Worm (Caenorhabditis elegans) whole organism, L2 larva: ENCODE data around the gene pak-1.
A peak's percentile ranks its signal among the peaks of the same experiment; 100 is the strongest.

Experiments
- C34F6.9 ChIP-seq: fragments of 150-350 bp; optimal IDR thresholded peaks from 2 replicates; lab custom pipeline; 2014; ENCODE audit warnings: missing biosample characterization, missing genetic modification characterization
- F13H6.1 ChIP-seq: sonication (generic microtip); optimal IDR thresholded peaks from 2 replicates; lab custom pipeline; 2016; ENCODE audit warnings: missing genetic modification characterization, missing compliant biosample characterization
- R02D3.7 ChIP-seq: fragments of 150-350 bp; optimal IDR thresholded peaks from 2 replicates; lab custom pipeline; 2014; ENCODE audit warnings: missing biosample characterization, missing genetic modification characterization
- ZK546.5 ChIP-seq: sonication (generic microtip); optimal IDR thresholded peaks from 2 replicates; lab custom pipeline; 2017; ENCODE audit warnings: missing biosample characterization, missing genetic modification characterization
- alr-1 ChIP-seq: fragments of 150-350 bp; optimal IDR thresholded peaks from 2 replicates; lab custom pipeline; 2014; ENCODE audit warnings: missing biosample characterization, missing genetic modification characterization
- aly-2 ChIP-seq: fragments of 150-350 bp; optimal IDR thresholded peaks from 2 replicates; lab custom pipeline; 2014; ENCODE audit warnings: missing biosample characterization, missing genetic modification characterization
- ama-1 ChIP-seq: fragments of 150-350 bp; optimal IDR thresholded peaks from 2 replicates; lab custom pipeline; 2018; ENCODE audit warnings: inconsistent platforms
- blmp-1 ChIP-seq: sonication (generic microtip); optimal IDR thresholded peaks from 2 replicates; lab custom pipeline; 2017; ENCODE audit warnings: missing genetic modification characterization, mild to moderate bottlenecking, missing compliant biosample characterization, antibody characterized with exemption, moderate library complexity; ENCODE audit not compliant: insufficient read depth
- ceh-16 ChIP-seq: fragments of 150-350 bp; optimal IDR thresholded peaks from 2 replicates; lab custom pipeline; 2014; ENCODE audit warnings: missing biosample characterization, missing genetic modification characterization
- crh-2 ChIP-seq: sonication (generic microtip); optimal IDR thresholded peaks from 2 replicates; lab custom pipeline; 2017; ENCODE audit warnings: missing biosample characterization, missing genetic modification characterization
- egl-27 ChIP-seq: sonication (generic microtip); optimal IDR thresholded peaks from 3 replicates; lab custom pipeline; 2017; ENCODE audit warnings: missing biosample characterization, missing genetic modification reagents, missing genetic modification characterization
- elt-1 ChIP-seq: fragments of 150-350 bp; optimal IDR thresholded peaks from 2 replicates; lab custom pipeline; 2014; ENCODE audit warnings: missing biosample characterization, missing genetic modification characterization
- fos-1 ChIP-seq: fragments of 150-350 bp; optimal IDR thresholded peaks from 2 replicates; lab custom pipeline; 2014; ENCODE audit warnings: missing biosample characterization, missing genetic modification characterization
- lin-11 ChIP-seq: fragments of 150-350 bp; sonication (generic microtip); optimal IDR thresholded peaks from 2 replicates; lab custom pipeline; 2014; ENCODE audit warnings: missing biosample characterization, missing genetic modification characterization, inconsistent platforms, mixed read lengths
- lin-13 ChIP-seq: fragments of 150-350 bp; optimal IDR thresholded peaks from 2 replicates; lab custom pipeline; 2014; ENCODE audit warnings: missing biosample characterization, missing genetic modification reagents, missing genetic modification characterization
- lsy-2 ChIP-seq, 2 experiments: fragments of 150-350 bp in 1 of 2; sonication (generic microtip) in 1 of 2; optimal IDR thresholded peaks; 2 replicates each; lab custom pipeline; 2014 to 2017; ENCODE audit warnings: missing biosample characterization in 2 of 2, missing genetic modification characterization in 2 of 2
- mab-5 ChIP-seq: fragments of 150-350 bp; optimal IDR thresholded peaks from 2 replicates; lab custom pipeline; 2014; ENCODE audit warnings: missing biosample characterization, missing genetic modification characterization
- mbf-1 ChIP-seq: sonication (generic microtip); optimal IDR thresholded peaks from 2 replicates; lab custom pipeline; 2017; ENCODE audit warnings: missing biosample characterization, missing genetic modification characterization
- mdl-1 ChIP-seq, 2 experiments: fragments of 150-350 bp in 1 of 2; sonication (generic microtip) in 1 of 2; optimal IDR thresholded peaks; 2 replicates each; lab custom pipeline; 2017; ENCODE audit warnings: missing biosample characterization in 2 of 2, missing genetic modification characterization in 2 of 2
- nhr-10 ChIP-seq: sonication (generic microtip); optimal IDR thresholded peaks from 2 replicates; lab custom pipeline; 2017; ENCODE audit warnings: missing biosample characterization, missing genetic modification characterization
- nhr-11 ChIP-seq: fragments of 150-350 bp; optimal IDR thresholded peaks from 2 replicates; lab custom pipeline; 2014; ENCODE audit warnings: missing biosample characterization, missing genetic modification characterization
- nhr-12 ChIP-seq: fragments of 150-350 bp; optimal IDR thresholded peaks from 2 replicates; lab custom pipeline; 2014; ENCODE audit warnings: missing biosample characterization, missing genetic modification characterization
- nhr-129 ChIP-seq: fragments of 150-350 bp; optimal IDR thresholded peaks from 2 replicates; lab custom pipeline; 2014; ENCODE audit warnings: missing biosample characterization, missing genetic modification characterization
- nhr-21 ChIP-seq: fragments of 150-350 bp; optimal IDR thresholded peaks from 2 replicates; lab custom pipeline; 2014; ENCODE audit warnings: missing biosample characterization, missing genetic modification characterization
- nhr-237 ChIP-seq: fragments of 150-350 bp; optimal IDR thresholded peaks from 2 replicates; lab custom pipeline; 2014; ENCODE audit warnings: missing biosample characterization, missing genetic modification characterization
- nhr-25 ChIP-seq: fragments of 150-350 bp; sonication (generic microtip); optimal IDR thresholded peaks from 3 replicates; lab custom pipeline; 2014; ENCODE audit warnings: missing biosample characterization, missing genetic modification characterization
- nhr-6 ChIP-seq: fragments of 150-350 bp; optimal IDR thresholded peaks from 2 replicates; lab custom pipeline; 2014; ENCODE audit warnings: missing biosample characterization, missing genetic modification characterization
- peb-1 ChIP-seq: fragments of 150-350 bp; optimal IDR thresholded peaks from 2 replicates; lab custom pipeline; 2014; ENCODE audit warnings: missing biosample characterization, missing genetic modification characterization
- sem-4 ChIP-seq: fragments of 150-350 bp; optimal IDR thresholded peaks from 2 replicates; lab custom pipeline; 2014; ENCODE audit warnings: missing biosample characterization, missing genetic modification reagents, missing genetic modification characterization
- skn-1 ChIP-seq: sonication (generic microtip); optimal IDR thresholded peaks from 2 replicates; lab custom pipeline; 2017; ENCODE audit warnings: missing biosample characterization, missing genetic modification characterization
- sma-3 ChIP-seq: sonication (generic microtip); optimal IDR thresholded peaks from 2 replicates; lab custom pipeline; 2016; ENCODE audit warnings: missing genetic modification reagents, missing genetic modification characterization, missing compliant biosample characterization
- sma-9 ChIP-seq, 2 experiments: fragments of 150-350 bp in 1 of 2; sonication (generic microtip) in 1 of 2; optimal IDR thresholded peaks; 2 replicates each; lab custom pipeline; 2014 to 2016; ENCODE audit warnings: missing genetic modification characterization in 2 of 2, mild to moderate bottlenecking in 1 of 2, missing biosample characterization in 1 of 2, missing compliant biosample characterization in 1 of 2, missing genetic modification reagents in 1 of 2, moderate library complexity in 1 of 2
- snpc-4 ChIP-seq: fragments of 150-350 bp; optimal IDR thresholded peaks from 2 replicates; lab custom pipeline; 2014; ENCODE audit warnings: missing biosample characterization, missing genetic modification characterization
- unc-39 ChIP-seq: fragments of 150-350 bp; optimal IDR thresholded peaks from 2 replicates; lab custom pipeline; 2014; ENCODE audit warnings: missing biosample characterization, missing genetic modification characterization
- unc-55 ChIP-seq: fragments of 150-350 bp; sonication (generic microtip); optimal IDR thresholded peaks from 3 replicates; lab custom pipeline; 2014; ENCODE audit warnings: missing biosample characterization, missing genetic modification reagents, missing genetic modification characterization
- unc-62 ChIP-seq: fragments of 150-350 bp; optimal IDR thresholded peaks from 2 replicates; lab custom pipeline; 2014; ENCODE audit warnings: missing biosample characterization, missing genetic modification reagents, missing genetic modification characterization
- zag-1 ChIP-seq: fragments of 150-350 bp; optimal IDR thresholded peaks from 2 replicates; lab custom pipeline; 2014; ENCODE audit warnings: missing biosample characterization, missing genetic modification characterization
- ztf-1 ChIP-seq: fragments of 200-800 bp; sonication (Bioruptor generic); conservative IDR thresholded peaks from 2 replicates; pipeline ENCODE4 v1.3.6; 2022; ENCODE audit warnings: missing genetic modification characterization, missing compliant biosample characterization
- ztf-11 ChIP-seq: sonication (generic microtip); optimal IDR thresholded peaks from 2 replicates; lab custom pipeline; 2017; ENCODE audit warnings: missing biosample characterization, missing genetic modification characterization

The pak-1 gene

ce11 chrX:6048508-6048907, at the start of gene pak-1:
Gene pak-1, minus strand, starts transcription at chrX:6048608.
- no peak for TF ChIP-seq ztf-11

DNA sequence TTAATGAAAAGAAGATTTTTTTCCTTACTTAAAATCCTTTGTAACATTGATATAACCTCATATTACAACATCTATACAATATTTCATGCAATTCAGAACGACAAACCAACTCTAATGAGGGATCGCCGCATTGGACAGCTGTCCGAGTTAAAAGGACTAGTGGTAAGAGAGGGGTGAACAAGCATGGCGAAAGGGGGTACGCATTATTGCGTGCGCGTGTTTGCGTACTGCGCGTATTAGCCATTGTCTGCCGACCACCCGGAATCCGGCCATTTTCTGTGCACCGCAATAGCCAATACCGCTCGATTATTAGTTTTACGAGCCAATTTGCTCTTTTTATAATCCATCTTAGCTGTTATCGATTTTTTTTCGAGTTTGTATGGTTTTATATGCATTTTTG, 49.1 kb upstream of the pak-1 start, which contains the start of gene C15H9.4:
TSS of gene C15H9.4 (plus strand) at position 93 of the 400 bp plus-strand sequence.
- peak; percentile 60 for TF ChIP-seq unc-55 (GFP tag; lab: Kevin White, UChicago)
- TF ChIP-seq lin-11 = peak; percentile 1
- no peak for TF ChIP-seq peb-1 (tag; lab: Kevin White, UChicago)
- no peak for TF ChIP-seq blmp-1 (tag; lab: Kevin White, UChicago)
- TF ChIP-seq nhr-25 = no peak
- peak in 1 of 2 experiments; percentile 16 for TF ChIP-seq mdl-1 (tag; optimal IDR thresholded peaks at IDR 0.05; lab: Kevin White, UChicago)
- peak; percentile 3 for TF ChIP-seq sma-3 (GFP tag; lab: Kevin White, UChicago)
- peak; percentile 27 for TF ChIP-seq lin-13 (GFP tag; lab: Kevin White, UChicago)
- TF ChIP-seq sem-4 (tag; lab: Kevin White, UChicago) = no peak
- peak; percentile 10 for TF ChIP-seq egl-27 (tag; lab: Kevin White, UChicago)
- TF ChIP-seq sma-9 (GFP tag; optimal IDR thresholded peaks at IDR 0.05; lab: Kevin White, UChicago) = peak; percentile 45
- no peak for TF ChIP-seq sma-9 (tag; optimal IDR thresholded peaks at IDR 0.05; lab: Kevin White, UChicago)
- TF ChIP-seq lsy-2 (tag; optimal IDR thresholded peaks at IDR 0.05; lab: Kevin White, UChicago) = peak in 1 of 2 experiments; percentile 31
- TF ChIP-seq nhr-129 (tag; lab: Kevin White, UChicago) = peak; percentile 19
- TF ChIP-seq mab-5 (tag; lab: Kevin White, UChicago) = peak; percentile 3
- peak; percentile 64 for TF ChIP-seq F13H6.1 (tag; lab: Kevin White, UChicago)
- TF ChIP-seq nhr-10 (tag; lab: Kevin White, UChicago) = no peak
- TF ChIP-seq C34F6.9 (tag; lab: Kevin White, UChicago) = peak; percentile 56
- TF ChIP-seq nhr-11 = no peak
- TF ChIP-seq, all 48 proteins: peak for 12

- TF ChIP-seq nhr-129 (tag; lab: Kevin White, UChicago) (peak; percentile 14), crh-2 (tag; lab: Kevin White, UChicago) (no peak), ceh-16 (no peak), lin-13 (GFP tag; lab: Kevin White, UChicago) (no peak), sma-3 (GFP tag; lab: Kevin White, UChicago) (no peak), C34F6.9 (tag; lab: Kevin White, UChicago) (peak; percentile 7)
Observed at ce11 chrX:6093046-6093445, 44.6 kb upstream of the pak-1 start, which contains the start of gene C15H9.5. Gene C15H9.5, plus strand, starts transcription at chrX:6093300.

DNA sequence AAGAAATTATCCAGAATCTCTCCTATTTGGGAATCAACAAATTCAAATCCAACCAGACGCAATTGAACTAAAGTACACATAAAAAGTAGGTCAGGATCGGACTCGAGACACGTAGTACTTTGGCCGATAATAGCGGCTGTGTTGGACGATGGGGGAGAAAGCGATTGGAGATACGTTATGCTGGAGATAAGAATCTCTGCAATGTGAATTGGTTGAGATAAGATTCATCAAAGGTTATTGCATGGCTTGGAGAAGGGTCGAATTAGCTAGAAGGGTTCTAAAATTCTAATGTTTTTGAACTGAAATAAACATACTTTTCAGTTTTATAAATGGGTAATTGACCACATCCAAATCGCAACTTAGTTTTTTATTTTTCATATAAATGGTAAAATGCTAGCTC, 44.1 kb upstream of the pak-1 start:
- TF ChIP-seq snpc-4 (tag; lab: Kevin White, UChicago) (no peak), unc-62 (GFP tag; lab: Kevin White, UChicago) (no peak), sma-9 (GFP tag; optimal IDR thresholded peaks at IDR 0.05; lab: Kevin White, UChicago) (peak; percentile 82), sma-9 (tag; optimal IDR thresholded peaks at IDR 0.05; lab: Kevin White, UChicago) (no peak), lin-11 (no peak), nhr-12 (tag; lab: Kevin White, UChicago) (no peak), nhr-6 (tag; lab: Kevin White, UChicago) (no peak), ztf-1 (GFP tag; lab: Robert Waterston, UW) (no peak), blmp-1 (tag; lab: Kevin White, UChicago) (peak; percentile 71), mbf-1 (no peak), R02D3.7 (tag; lab: Kevin White, UChicago) (no peak), sem-4 (tag; lab: Kevin White, UChicago) (peak; percentile 27), egl-27 (tag; lab: Kevin White, UChicago) (no peak), elt-1 (peak; percentile 95), alr-1 (tag; lab: Kevin White, UChicago) (no peak), ZK546.5 (tag; lab: Kevin White, UChicago) (no peak), ama-1 (lab: Kevin White, UChicago) (no peak), nhr-21 (no peak), nhr-237 (tag; lab: Kevin White, UChicago) (no peak), unc-55 (GFP tag; lab: Kevin White, UChicago) (no peak), aly-2 (tag; lab: Kevin White, UChicago) (no peak), F13H6.1 (tag; lab: Kevin White, UChicago) (no peak), nhr-11 (no peak), skn-1 (no peak), lin-13 (GFP tag; lab: Kevin White, UChicago) (no peak), ztf-11 (no peak), sma-3 (GFP tag; lab: Kevin White, UChicago) (no peak), fos-1 (tag; lab: Kevin White, UChicago) (no peak), nhr-25 (no peak), zag-1 (tag; lab: Kevin White, UChicago) (no peak), nhr-129 (tag; lab: Kevin White, UChicago) (no peak), unc-39 (no peak), ceh-16 (peak; percentile 84)
